Fruit fly (Drosophila melanogaster) whole organism, adult: ENCODE data around the gene pyd.

Experiments used
- CG14711 ChIP-seq: fragments of 200-800 bp; sonication (Bioruptor generic); optimal IDR thresholded peaks from 2 replicates; lab custom pipeline; 2018; ENCODE audit warnings: missing biosample characterization, mild to moderate bottlenecking, missing genetic modification characterization, moderate library complexity
- CG5204 ChIP-seq: fragments of 200-800 bp; sonication (Bioruptor generic); optimal IDR thresholded peaks from 2 replicates; lab custom pipeline; 2016; ENCODE audit warnings: missing biosample characterization, missing genetic modification characterization
- CG7045 ChIP-seq: fragments of 200-800 bp; sonication (Bioruptor generic); optimal IDR thresholded peaks from 2 replicates; lab custom pipeline; 2017; ENCODE audit warnings: missing biosample characterization, mild to moderate bottlenecking, missing genetic modification characterization
- Clk ChIP-seq: fragments of 200-800 bp; sonication (Bioruptor generic); optimal IDR thresholded peaks from 2 replicates; lab custom pipeline; 2017; ENCODE audit warnings: missing biosample characterization, missing genetic modification characterization
- Crg-1 ChIP-seq: fragments of 200-800 bp; sonication (Bioruptor generic); optimal IDR thresholded peaks from 2 replicates; lab custom pipeline; 2016; ENCODE audit warnings: missing biosample characterization, missing genetic modification characterization
- bab1 ChIP-seq: fragments of 200-800 bp; sonication (Bioruptor generic); optimal IDR thresholded peaks from 3 replicates; lab custom pipeline; 2019; ENCODE audit warnings: missing biosample characterization, mild to moderate bottlenecking, missing genetic modification characterization, moderate library complexity
- cnc ChIP-seq, 2 experiments: fragments of >200 bp; optimal IDR thresholded peaks; 2 replicates each; lab custom pipeline; 2017
- kay ChIP-seq: fragments of 200-800 bp; sonication (Bioruptor generic); peaks from one replicate; lab custom pipeline; 2016; ENCODE audit warnings: missing biosample characterization, missing genetic modification characterization, borderline replicate concordance
- toe ChIP-seq: fragments of 200-800 bp; sonication (Bioruptor generic); optimal IDR thresholded peaks from 2 replicates; lab custom pipeline; 2016; ENCODE audit warnings: missing biosample characterization, missing genetic modification characterization

- TF ChIP-seq toe (GFP tag; lab: Kevin White, UChicago) (no peak), CG14711 (tag; lab: Kevin White, UChicago) (no peak), kay (GFP tag; lab: Kevin White, UChicago) (no peak), bab1 (GFP tag; lab: Kevin White, UChicago) (no peak), Crg-1 (GFP tag; lab: Kevin White, UChicago) (no peak), CG7045 (GFP tag; lab: Kevin White, UChicago) (no peak), CG5204 (GFP tag; lab: Kevin White, UChicago) (no peak), Clk (GFP tag; lab: Kevin White, UChicago) (no peak), cnc (optimal IDR thresholded peaks at IDR 0.05; lab: Kevin White, UChicago) (no peak)
These were observed 654 bp downstream of the pyd start for dm6 chr3R:8931064-8931419.
